Worm (Caenorhabditis elegans) whole organism, L4/young adult: Measurements from ENCODE around the gene cest-26.

Experiments
- W03F9.2 ChIP-seq: fragments of 150-350 bp; optimal IDR thresholded peaks from 2 replicates; lab custom pipeline; 2014; ENCODE audit warnings: missing biosample characterization, missing genetic modification characterization
- dao-5 ChIP-seq: sonication (generic microtip); optimal IDR thresholded peaks from 2 replicates; lab custom pipeline; 2016; ENCODE audit warnings: missing genotype, missing genetic modification characterization, moderate library complexity, missing compliant biosample characterization

DNA sequence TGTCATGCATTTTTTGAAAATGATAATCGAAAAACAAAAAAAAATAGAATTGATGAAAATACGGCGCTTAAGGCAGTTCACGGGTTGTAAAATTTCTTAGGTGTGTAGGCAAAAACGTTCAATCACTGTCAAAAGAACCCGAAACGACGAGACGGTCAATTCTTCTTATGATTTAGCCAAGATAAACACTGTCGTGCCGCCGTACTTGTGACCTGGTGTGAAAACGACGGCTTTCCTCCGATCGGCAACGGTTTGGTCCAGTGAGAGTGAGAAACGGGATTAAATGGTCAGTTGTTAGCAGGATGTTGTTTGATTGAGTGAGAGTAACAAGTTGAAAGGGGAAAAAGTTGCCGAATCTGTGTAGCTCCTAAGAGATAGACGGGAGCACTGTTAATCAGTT lies 46.6 kb upstream of the cest-26 start:
- TF ChIP-seq dao-5 (no peak), W03F9.2 (tag; lab: Kevin White, UChicago) (no peak)
